Fruit fly (Drosophila melanogaster): Measurements from ENCODE around the gene CG3526.

dm6 chrX:2914091-2914490 is 23.5 kb downstream of the CG3526 start:
- TF ChIP-seq CG8359 (GFP tag; optimal IDR thresholded peaks at IDR 0.05; ENCODE audit: borderline replicate concordance), result no peak
- no peak for TF ChIP-seq maf-S (GFP tag; optimal IDR thresholded peaks at IDR 0.05)
- TF ChIP-seq D19B (GFP tag; optimal IDR thresholded peaks at IDR 0.05), result no peak
- TF ChIP-seq Nf-YC (tag; optimal IDR thresholded peaks at IDR 0.05), result no peak
- TF ChIP-seq GATAe (GFP tag; conservative IDR thresholded peaks at IDR 0.05), result no peak
- no peak for TF ChIP-seq schlank (tag; optimal IDR thresholded peaks at IDR 0.05)
- TF ChIP-seq usp (GFP tag; optimal IDR thresholded peaks at IDR 0.05), result no peak
- no peak for TF ChIP-seq CG1832 (GFP tag; optimal IDR thresholded peaks at IDR 0.05)
- no peak for TF ChIP-seq tll (GFP tag; optimal IDR thresholded peaks at IDR 0.05)
- no peak for TF ChIP-seq hkb (optimal IDR thresholded peaks at IDR 0.05)
- no peak for TF ChIP-seq hkb (GFP tag; IDR thresholded peaks at IDR 0.05)
